Worm (Caenorhabditis elegans) whole organism, L4 larva: ENCODE measurements around the gene F13H10.9.
A peak's percentile ranks its signal among the peaks of the same experiment; 100 is the strongest.

Source experiments
- F26F4.8 ChIP-seq: fragments of 200-800 bp; sonication (Bioruptor generic); conservative IDR thresholded peaks from 2 replicates; pipeline ENCODE4 v1.3.6; 2022; ENCODE audit warnings: missing genetic modification characterization, missing compliant biosample characterization
- T20F7.1 ChIP-seq: fragments of 200-800 bp; sonication (Bioruptor generic); optimal IDR thresholded peaks from 2 replicates; lab custom pipeline; 2018; ENCODE audit warnings: mild to moderate bottlenecking, missing genetic modification characterization, missing compliant biosample characterization
- Y48G9A.11 ChIP-seq: fragments of 200-800 bp; sonication (Bioruptor generic); IDR thresholded peaks from 2 replicates; pipeline ENCODE4 v1.3.6; 2022; ENCODE audit warnings: missing genetic modification reagents, missing genetic modification characterization, missing compliant biosample characterization
- Y75B8A.6 ChIP-seq: fragments of 200-800 bp; sonication (Bioruptor generic); IDR thresholded peaks from 2 replicates; pipeline ENCODE4 v1.3.6; 2022; ENCODE audit warnings: missing genetic modification reagents, missing genetic modification characterization, missing compliant biosample characterization
- ZK546.5 ChIP-seq, 2 experiments: sonication (generic microtip); optimal IDR thresholded peaks; 2 replicates each; lab custom pipeline; 2017; ENCODE audit warnings: missing biosample characterization in 2 of 2, missing genetic modification characterization in 2 of 2
- ceh-20 ChIP-seq: fragments of 200-800 bp; sonication (Bioruptor generic); IDR thresholded peaks from 2 replicates; pipeline ENCODE4 v1.3.6; 2022; ENCODE audit warnings: missing genetic modification reagents, missing genetic modification characterization, missing compliant biosample characterization
- ceh-62 ChIP-seq: sonication (generic microtip); optimal IDR thresholded peaks from 2 replicates; lab custom pipeline; 2017; ENCODE audit warnings: missing biosample characterization, missing genetic modification characterization
- ctbp-1 ChIP-seq: fragments of 200-800 bp; sonication (Bioruptor generic); IDR thresholded peaks from 2 replicates; pipeline ENCODE4 v1.3.6; 2022; ENCODE audit warnings: missing genetic modification reagents, missing genetic modification characterization, missing compliant biosample characterization
- daf-12 ChIP-seq: fragments of 150-350 bp; optimal IDR thresholded peaks from 2 replicates; lab custom pipeline; 2014; ENCODE audit warnings: missing biosample characterization, missing genetic modification reagents, missing genetic modification characterization
- daf-16 ChIP-seq, 3 experiments: sonication (generic microtip); optimal IDR thresholded peaks; 2 replicates each; lab custom pipeline; 2016 to 2017; ENCODE audit warnings: missing genetic modification characterization in 3 of 3, missing genetic modification reagents in 3 of 3, mild to moderate bottlenecking in 2 of 3, missing compliant biosample characterization in 2 of 3, missing biosample characterization in 1 of 3, moderate library complexity in 1 of 3
- daf-19 ChIP-seq: fragments of 200-800 bp; sonication (Bioruptor generic); conservative IDR thresholded peaks from 2 replicates; pipeline ENCODE4 v1.3.6; 2022; ENCODE audit warnings: missing genetic modification characterization, missing compliant biosample characterization
- dmd-6 ChIP-seq: fragments of 200-800 bp; sonication (Bioruptor generic); IDR thresholded peaks from 2 replicates; pipeline ENCODE4 v1.3.6; 2022; ENCODE audit warnings: missing genetic modification reagents, missing genetic modification characterization, missing compliant biosample characterization
- dmd-8 ChIP-seq: fragments of 200-800 bp; sonication (Bioruptor generic); IDR thresholded peaks from 2 replicates; pipeline ENCODE4 v1.3.6; 2022; ENCODE audit warnings: missing genetic modification characterization, missing compliant biosample characterization
- dmd-9 ChIP-seq: fragments of 200-800 bp; sonication (Bioruptor generic); IDR thresholded peaks from 2 replicates; pipeline ENCODE4 v1.3.6; 2022; ENCODE audit warnings: missing genetic modification reagents, missing genetic modification characterization, missing compliant biosample characterization
- egl-27 ChIP-seq: sonication (generic microtip); optimal IDR thresholded peaks from 3 replicates; lab custom pipeline; 2017; ENCODE audit warnings: missing biosample characterization, missing genetic modification reagents, missing genetic modification characterization
- egl-43 ChIP-seq: fragments of 200-800 bp; sonication (Bioruptor generic); IDR thresholded peaks from 2 replicates; pipeline ENCODE4 v1.3.6; 2022; ENCODE audit warnings: missing genetic modification reagents, missing genetic modification characterization, missing compliant biosample characterization
- hlh-11 ChIP-seq: fragments of 200-800 bp; sonication (Bioruptor generic); optimal IDR thresholded peaks from 2 replicates; lab custom pipeline; 2018; ENCODE audit warnings: mild to moderate bottlenecking, missing genetic modification characterization, missing compliant biosample characterization
- hmg-1.1 ChIP-seq: fragments of 200-800 bp; sonication (Bioruptor generic); IDR thresholded peaks from 2 replicates; pipeline ENCODE4 v1.3.6; 2022; ENCODE audit warnings: missing genetic modification reagents, missing genetic modification characterization, missing compliant biosample characterization
- lim-7 ChIP-seq: fragments of 200-800 bp; sonication (Bioruptor generic); IDR thresholded peaks from 2 replicates; pipeline ENCODE4 v1.3.6; 2022; ENCODE audit warnings: missing genetic modification characterization, missing compliant biosample characterization
- lin-1 ChIP-seq: fragments of 200-800 bp; sonication (Bioruptor generic); IDR thresholded peaks from 2 replicates; pipeline ENCODE4 v1.3.6; 2022; ENCODE audit warnings: missing genetic modification reagents, missing genetic modification characterization, missing compliant biosample characterization
- lin-15B ChIP-seq: fragments of 150-350 bp; sonication (generic microtip); optimal IDR thresholded peaks from 3 replicates; lab custom pipeline; 2014; ENCODE audit warnings: missing biosample characterization, missing genetic modification characterization
- lin-29 ChIP-seq: fragments of 200-800 bp; sonication (Bioruptor generic); IDR thresholded peaks from 2 replicates; pipeline ENCODE4 v1.3.6; 2022; ENCODE audit warnings: missing genetic modification reagents, missing genetic modification characterization, missing compliant biosample characterization
- lsy-2 ChIP-seq, 2 experiments: fragments of 150-350 bp in 1 of 2; sonication (generic microtip) in 1 of 2; optimal IDR thresholded peaks; 2 replicates each; lab custom pipeline; 2014 to 2017; ENCODE audit warnings: missing biosample characterization in 2 of 2, missing genetic modification characterization in 2 of 2
- madf-5 ChIP-seq, 2 experiments: fragments of 200-800 bp; sonication (Bioruptor generic); IDR thresholded peaks; 2 replicates each; pipeline ENCODE4 v1.3.6; 2022; ENCODE audit warnings: missing compliant biosample characterization in 2 of 2, missing genetic modification characterization in 2 of 2
- mes-2 ChIP-seq: sonication (generic microtip); optimal IDR thresholded peaks from 2 replicates; lab custom pipeline; 2016; ENCODE audit warnings: missing genotype, mild to moderate bottlenecking, missing genetic modification characterization, missing compliant biosample characterization; ENCODE audit not compliant: poor library complexity, severe bottlenecking
- mxl-3 ChIP-seq: fragments of 200-800 bp; sonication (Bioruptor generic); optimal IDR thresholded peaks from 2 replicates; lab custom pipeline; 2018; ENCODE audit warnings: mild to moderate bottlenecking, missing genetic modification characterization, missing compliant biosample characterization
- nhr-10 ChIP-seq: fragments of 150-350 bp; optimal IDR thresholded peaks from 2 replicates; lab custom pipeline; 2014; ENCODE audit warnings: missing biosample characterization, missing genetic modification characterization
- nhr-102 ChIP-seq: sonication (generic microtip); optimal IDR thresholded peaks from 2 replicates; lab custom pipeline; 2016; ENCODE audit warnings: mild to moderate bottlenecking, missing genetic modification characterization, moderate library complexity, missing compliant biosample characterization
- nhr-25 ChIP-seq: sonication (generic microtip); optimal IDR thresholded peaks from 2 replicates; lab custom pipeline; 2017; ENCODE audit warnings: missing genetic modification characterization, mild to moderate bottlenecking, missing compliant biosample characterization, antibody characterized with exemption, moderate library complexity, borderline replicate concordance; ENCODE audit not compliant: insufficient read depth
- nhr-28 ChIP-seq: fragments of 150-350 bp; optimal IDR thresholded peaks from 2 replicates; lab custom pipeline; 2014; ENCODE audit warnings: missing biosample characterization, missing genetic modification characterization
- nhr-41 ChIP-seq: fragments of 200-800 bp; sonication (Bioruptor generic); IDR thresholded peaks from 2 replicates; pipeline ENCODE4 v1.3.6; 2022; ENCODE audit warnings: missing genetic modification reagents, missing genetic modification characterization, missing compliant biosample characterization
- nhr-42 ChIP-seq: fragments of 200-800 bp; sonication (Bioruptor generic); IDR thresholded peaks from 2 replicates; pipeline ENCODE4 v1.3.6; 2022; ENCODE audit warnings: missing genetic modification characterization, missing compliant biosample characterization
- nhr-48 ChIP-seq: sonication (generic microtip); optimal IDR thresholded peaks from 2 replicates; lab custom pipeline; 2016; ENCODE audit warnings: mild to moderate bottlenecking, missing genetic modification characterization, missing compliant biosample characterization
- nhr-6 ChIP-seq: fragments of 150-350 bp; optimal IDR thresholded peaks from 2 replicates; lab custom pipeline; 2014; ENCODE audit warnings: missing biosample characterization, missing genetic modification characterization
- nhr-77 ChIP-seq: fragments of 150-350 bp; optimal IDR thresholded peaks from 2 replicates; lab custom pipeline; 2014; ENCODE audit warnings: missing biosample characterization, missing genetic modification characterization
- pha-4 ChIP-seq, 2 experiments: fragments of 150-350 bp in 1 of 2; fragments of 200-800 bp in 1 of 2; sonication (Bioruptor generic) in 1 of 2; IDR thresholded peaks in 1 of 2; optimal IDR thresholded peaks in 1 of 2; 2 replicates each; pipeline versions ENCODE4 v1.3.6 to Lab custom; 2014 to 2022; ENCODE audit warnings: missing genetic modification characterization in 2 of 2, missing genetic modification reagents in 2 of 2, missing biosample characterization in 1 of 2, missing compliant biosample characterization in 1 of 2
- saeg-2 ChIP-seq: fragments of 200-800 bp; sonication (Bioruptor generic); IDR thresholded peaks from 2 replicates; pipeline ENCODE4 v1.3.6; 2022; ENCODE audit warnings: missing genetic modification reagents, missing genetic modification characterization, missing compliant biosample characterization
- sdz-12 ChIP-seq: fragments of 200-800 bp; sonication (Bioruptor generic); optimal IDR thresholded peaks from 2 replicates; lab custom pipeline; 2018; ENCODE audit warnings: mild to moderate bottlenecking, missing genetic modification characterization, missing compliant biosample characterization
- skn-1 ChIP-seq: fragments of 150-350 bp; optimal IDR thresholded peaks from 2 replicates; lab custom pipeline; 2014; ENCODE audit warnings: missing biosample characterization, missing genetic modification characterization
- spr-3 ChIP-seq: fragments of 200-800 bp; sonication (Bioruptor generic); optimal IDR thresholded peaks from 2 replicates; lab custom pipeline; 2018; ENCODE audit warnings: mild to moderate bottlenecking, missing genetic modification characterization, missing compliant biosample characterization
- tra-1 ChIP-seq: fragments of 200-800 bp; sonication (Bioruptor generic); IDR thresholded peaks from 2 replicates; pipeline ENCODE4 v1.3.6; 2022; ENCODE audit warnings: missing genetic modification reagents, missing genetic modification characterization, missing compliant biosample characterization
- unc-130 ChIP-seq: sonication (generic microtip); optimal IDR thresholded peaks from 2 replicates; lab custom pipeline; 2016; ENCODE audit warnings: missing genetic modification reagents, missing genetic modification characterization, missing compliant biosample characterization
- unc-39 ChIP-seq: sonication (generic microtip); optimal IDR thresholded peaks from 2 replicates; lab custom pipeline; 2017; ENCODE audit warnings: missing biosample characterization, missing genetic modification characterization
- unc-62 ChIP-seq, 3 experiments: fragments of 150-350 bp in 1 of 3; sonication (generic microtip); optimal IDR thresholded peaks in 2 of 3; peaks in 1 of 3; 1 replicate in 1 of 3; 2 replicates in 2 of 3; lab custom pipeline; 2014 to 2017; ENCODE audit warnings: missing biosample characterization in 3 of 3, missing genetic modification characterization in 3 of 3, missing genetic modification reagents in 3 of 3, missing genotype in 1 of 3
- vab-7 ChIP-seq: fragments of 200-800 bp; sonication (Bioruptor generic); IDR thresholded peaks from 2 replicates; pipeline ENCODE4 v1.3.6; 2022; ENCODE audit warnings: missing genetic modification reagents, missing genetic modification characterization, missing compliant biosample characterization
- ztf-11 ChIP-seq: fragments of 150-350 bp; optimal IDR thresholded peaks from 2 replicates; lab custom pipeline; 2014; ENCODE audit warnings: missing biosample characterization, missing genetic modification characterization

F13H10.9 gene

DNA sequence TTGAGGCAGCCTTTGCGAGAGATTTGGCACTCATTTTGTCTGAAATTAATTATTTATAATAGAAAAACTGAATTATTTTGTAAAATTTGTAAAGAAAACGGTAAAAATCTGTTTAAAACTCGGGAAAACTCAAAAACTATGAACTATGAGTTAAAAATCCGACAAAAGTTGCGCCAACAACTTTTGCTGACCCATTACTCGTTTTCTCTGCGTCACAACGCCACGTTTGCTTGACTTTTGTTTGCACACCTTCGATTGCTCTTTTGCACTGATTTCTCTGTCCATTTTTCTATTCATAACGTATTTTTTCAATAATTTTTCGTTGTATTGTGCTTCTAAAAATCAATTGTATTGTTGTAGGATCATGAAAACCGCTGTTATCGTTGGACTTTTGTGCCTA, 34.5 kb downstream of the F13H10.9 start, which contains the start of gene fkb-1 (continued):
- TF ChIP-seq pha-4 (GFP tag; IDR thresholded peaks at IDR 0.05; lab: Robert Waterston, UW) (no peak), pha-4 (tag; optimal IDR thresholded peaks at IDR 0.05; lab: Kevin White, UChicago) (peak; percentile 87), daf-16 (GFP tag; optimal IDR thresholded peaks at IDR 0.05; lab: Kevin White, UChicago) (peak in 1 of 2 experiments; percentile 17), daf-16 (tag; optimal IDR thresholded peaks at IDR 0.05; lab: Kevin White, UChicago) (peak; percentile 25), madf-5 (GFP tag; IDR thresholded peaks at IDR 0.05; lab: Robert Waterston, UW) (no peak), nhr-102 (peak; percentile 6), skn-1 (no peak), ctbp-1 (GFP tag; lab: Robert Waterston, UW) (no peak)

DNA sequence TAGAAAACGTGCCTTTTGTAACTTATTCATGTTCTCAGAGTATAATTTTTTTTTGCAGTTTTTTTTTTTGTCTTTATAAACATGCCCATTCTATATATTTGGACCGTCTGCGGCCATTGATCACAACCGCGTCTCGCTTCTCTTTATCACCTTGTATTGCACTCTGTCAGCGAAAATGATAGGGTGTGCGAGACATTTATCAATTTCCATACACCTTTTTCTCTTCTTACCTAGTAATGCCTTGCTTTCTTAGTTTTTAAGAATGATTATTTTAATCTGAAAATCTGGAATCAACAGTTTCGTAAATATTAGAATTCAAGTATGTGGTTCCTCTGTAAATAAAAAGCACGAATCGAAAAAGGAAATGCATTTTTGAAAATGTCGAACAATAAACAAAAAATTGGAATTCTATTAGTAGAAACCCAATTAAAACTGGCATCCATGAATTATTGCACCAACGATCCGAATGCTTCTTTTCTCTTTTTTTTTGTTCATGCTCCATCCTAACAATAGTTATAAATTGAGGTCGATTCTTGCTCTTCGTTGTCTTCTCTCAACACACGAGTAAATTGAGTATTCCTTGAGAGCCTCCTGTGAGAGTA, 35.5 kb downstream of the F13H10.9 start:
- TF ChIP-seq nhr-10 (no peak), T20F7.1 (GFP tag; lab: Kevin White, UChicago) (no peak), vab-7 (GFP tag; lab: Robert Waterston, UW) (no peak), egl-27 (tag; lab: Kevin White, UChicago) (no peak), ceh-62 (no peak), nhr-28 (peak; percentile 51), lsy-2 (tag; optimal IDR thresholded peaks at IDR 0.05; lab: Kevin White, UChicago) (no peak), saeg-2 (no peak), mes-2 (tag; lab: Kevin White, UChicago) (no peak), lin-15B (tag; lab: Kevin White, UChicago) (no peak), ZK546.5 (tag; optimal IDR thresholded peaks at IDR 0.05; lab: Kevin White, UChicago) (no peak), daf-12 (no peak), nhr-77 (tag; lab: Kevin White, UChicago) (peak; percentile 52), sdz-12 (GFP tag; lab: Kevin White, UChicago) (no peak), F26F4.8 (no peak), lin-29 (no peak), pha-4 (GFP tag; IDR thresholded peaks at IDR 0.05; lab: Robert Waterston, UW) (peak; percentile 39; the same call in 1 of the 2 replicates), pha-4 (tag; optimal IDR thresholded peaks at IDR 0.05; lab: Kevin White, UChicago) (no peak), unc-62 (GFP tag; optimal IDR thresholded peaks at IDR 0.05 in 1 of 2; lab: Kevin White, UChicago) (no peak), unc-62 (tag; optimal IDR thresholded peaks at IDR 0.05; lab: Kevin White, UChicago) (no peak), daf-19 (GFP tag; lab: Robert Waterston, UW) (no peak), madf-5 (GFP tag; IDR thresholded peaks at IDR 0.05; lab: Robert Waterston, UW) (no peak), tra-1 (GFP tag; lab: Robert Waterston, UW) (no peak), ceh-20 (no peak), nhr-42 (GFP tag; lab: Robert Waterston, UW) (no peak), nhr-25 (tag; lab: Kevin White, UChicago) (no peak), nhr-48 (tag; lab: Kevin White, UChicago) (no peak), nhr-41 (GFP tag; lab: Robert Waterston, UW) (0 out of 2 replicates have a peak, but pooled peaks have one; percentile 27), ctbp-1 (GFP tag; lab: Robert Waterston, UW) (no peak), dmd-8 (GFP tag; lab: Robert Waterston, UW) (no peak), ztf-11 (tag; lab: Kevin White, UChicago) (no peak), egl-43 (GFP tag; lab: Robert Waterston, UW) (no peak), dmd-6 (GFP tag; lab: Robert Waterston, UW) (peak; percentile 32; the same call in 1 of the 2 replicates), unc-39 (tag; lab: Kevin White, UChicago) (no peak), nhr-6 (tag; lab: Kevin White, UChicago) (no peak), hlh-11 (tag; lab: Kevin White, UChicago) (peak; percentile 22), unc-130 (no peak), lim-7 (no peak), Y48G9A.11 (GFP tag; lab: Robert Waterston, UW) (no peak), dmd-9 (GFP tag; lab: Robert Waterston, UW) (no peak), Y75B8A.6 (GFP tag; lab: Robert Waterston, UW) (no peak), mxl-3 (GFP tag; lab: Kevin White, UChicago) (no peak), hmg-1.1 (GFP tag; lab: Robert Waterston, UW) (no peak), spr-3 (GFP tag; lab: Kevin White, UChicago) (no peak), lin-1 (no peak)
